Worm (Caenorhabditis elegans) whole organism, L4/young adult: Measurements from ENCODE around the gene E02H9.13.

ENCODE experiments used
- W03F9.2 ChIP-seq: fragments of 150-350 bp; optimal IDR thresholded peaks from 2 replicates; lab custom pipeline; 2014; ENCODE audit warnings: missing biosample characterization, missing genetic modification characterization
- dao-5 ChIP-seq: sonication (generic microtip); optimal IDR thresholded peaks from 2 replicates; lab custom pipeline; 2016; ENCODE audit warnings: missing genotype, missing genetic modification characterization, moderate library complexity, missing compliant biosample characterization
- him-1 ChIP-seq: sonication (generic microtip); optimal IDR thresholded peaks from 2 replicates; lab custom pipeline; 2016; ENCODE audit warnings: missing genotype, missing genetic modification reagents, missing genetic modification characterization, missing compliant biosample characterization

DNA sequence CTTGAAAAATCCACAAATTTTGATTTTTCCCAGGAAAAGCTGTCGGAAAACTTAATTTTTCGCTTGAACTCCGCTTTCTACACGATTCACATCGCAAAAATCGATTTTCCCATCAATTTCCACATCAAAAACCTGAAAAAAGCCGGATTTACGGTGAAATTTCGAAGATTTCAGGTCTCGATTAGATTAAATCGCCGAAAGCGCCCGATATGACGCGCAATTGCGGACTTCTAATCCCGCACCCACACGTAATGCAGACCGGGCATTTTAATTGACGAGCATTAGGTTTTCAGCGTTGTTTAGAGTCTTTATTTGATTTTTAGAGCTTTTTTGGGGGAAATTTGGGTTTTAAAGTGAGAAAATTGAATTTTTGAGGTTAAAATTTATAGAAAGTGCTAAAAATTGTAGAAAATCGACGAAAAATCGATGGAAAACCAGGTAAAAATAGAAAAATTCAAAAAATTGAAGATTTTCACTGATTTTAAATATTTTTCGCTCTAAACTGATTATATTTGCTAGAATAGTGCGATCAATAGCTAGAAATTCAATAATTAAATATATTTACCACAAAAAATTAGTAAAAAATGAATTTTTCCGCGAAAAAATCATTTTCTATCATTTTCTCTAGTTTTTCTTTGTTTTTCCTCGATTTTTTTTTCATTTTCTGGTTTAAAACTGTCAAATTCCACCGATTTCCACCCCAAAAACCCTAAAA, 48.7 kb upstream of the E02H9.13 start, which contains the start of gene Y54F10AL.1:
- TF ChIP-seq W03F9.2 (tag; lab: Kevin White, UChicago), result no peak
- no peak for TF ChIP-seq him-1 (tag; lab: Kevin White, UChicago)
- TF ChIP-seq dao-5, result no peak
